Fruit fly (Drosophila melanogaster) whole organism, embryonic: ENCODE results near the gene ninaD.

Source experiments
- B-H2 ChIP-seq: fragments of 200-800 bp; sonication (Bioruptor generic); optimal IDR thresholded peaks from 2 replicates; lab custom pipeline; 2018; ENCODE audit warnings: missing biosample characterization, mild to moderate bottlenecking, missing genetic modification characterization
- Bgb ChIP-seq: fragments of 200-800 bp; sonication (Bioruptor generic); IDR thresholded peaks from 2 replicates; pipeline ENCODE4 v1.3.6; 2022; ENCODE audit warnings: missing biosample characterization, missing genetic modification characterization; ENCODE audit not compliant: partially characterized antibody
- CG10543 ChIP-seq: fragments of 200-800 bp; sonication (Bioruptor generic); optimal IDR thresholded peaks from 3 replicates; lab custom pipeline; 2017; ENCODE audit warnings: missing biosample characterization, mild to moderate bottlenecking, missing genetic modification characterization, moderate library complexity
- CG10565 ChIP-seq: fragments of 200-800 bp; sonication (Bioruptor generic); optimal IDR thresholded peaks from 3 replicates; lab custom pipeline; 2016; ENCODE audit warnings: missing biosample characterization, mild to moderate bottlenecking, missing genetic modification characterization
- CG11695 ChIP-seq: fragments of 200-800 bp; sonication (Bioruptor generic); IDR thresholded peaks from 3 replicates; pipeline ENCODE4 v1.3.6; 2022; ENCODE audit warnings: missing biosample characterization, missing genetic modification characterization
- CG12659 ChIP-seq: fragments of 200-800 bp; sonication (Bioruptor generic); optimal IDR thresholded peaks from 3 replicates; lab custom pipeline; 2017; ENCODE audit warnings: mild to moderate bottlenecking, missing biosample characterization, missing genetic modification reagents, missing genetic modification characterization
- CG12769 ChIP-seq: fragments of 200-800 bp; sonication (Bioruptor generic); optimal IDR thresholded peaks from 2 replicates; lab custom pipeline; 2019; ENCODE audit warnings: missing biosample characterization, mild to moderate bottlenecking, missing genetic modification characterization, moderate library complexity
- CG13424 ChIP-seq: fragments of 200-800 bp; sonication (Bioruptor generic); optimal IDR thresholded peaks from 2 replicates; lab custom pipeline; 2019; ENCODE audit warnings: missing biosample characterization, mild to moderate bottlenecking, missing genetic modification characterization, moderate library complexity
- CG13624 ChIP-seq: fragments of 200-800 bp; sonication (Bioruptor generic); optimal IDR thresholded peaks from 2 replicates; lab custom pipeline; 2016; ENCODE audit warnings: missing biosample characterization, missing genetic modification characterization
- CG14860 ChIP-seq: fragments of 200-800 bp; sonication (Bioruptor generic); IDR thresholded peaks from 3 replicates; pipeline ENCODE4 v1.3.6; 2022; ENCODE audit warnings: missing biosample characterization, missing genetic modification characterization; ENCODE audit not compliant: partially characterized antibody
- CG15073 ChIP-seq: fragments of 200-800 bp; sonication (Bioruptor generic); optimal IDR thresholded peaks from 2 replicates; lab custom pipeline; 2016; ENCODE audit warnings: missing biosample characterization, missing genetic modification characterization
- CG15514 ChIP-seq: fragments of 200-800 bp; sonication (Bioruptor generic); optimal IDR thresholded peaks from 3 replicates; lab custom pipeline; 2017; ENCODE audit warnings: missing biosample characterization, missing genetic modification characterization, mild to moderate bottlenecking, moderate library complexity, missing genetic modification reagents
- CG15696 ChIP-seq: fragments of 200-800 bp; sonication (Bioruptor generic); optimal IDR thresholded peaks from 2 replicates; lab custom pipeline; 2019; ENCODE audit warnings: missing biosample characterization, mild to moderate bottlenecking, missing genetic modification characterization, moderate library complexity
- CG2120 ChIP-seq: fragments of 200-800 bp; sonication (Bioruptor generic); optimal IDR thresholded peaks from 3 replicates; lab custom pipeline; 2016; ENCODE audit warnings: missing biosample characterization, missing genetic modification characterization
- CG2889 ChIP-seq: fragments of 200-800 bp; sonication (Bioruptor generic); IDR thresholded peaks from 3 replicates; pipeline ENCODE4 v1.3.6; 2022; ENCODE audit warnings: missing biosample characterization, missing genetic modification characterization
- CG31441 ChIP-seq: fragments of 200-800 bp; sonication (Bioruptor generic); IDR thresholded peaks from 2 replicates; pipeline ENCODE4 v1.3.6; 2022; ENCODE audit warnings: missing biosample characterization, missing genetic modification characterization
- CG3281 ChIP-seq: fragments of 200-800 bp; sonication (Bioruptor generic); optimal IDR thresholded peaks from 3 replicates; lab custom pipeline; 2017; ENCODE audit warnings: missing biosample characterization, mild to moderate bottlenecking, missing genetic modification characterization
- CG4730 ChIP-seq: fragments of 200-800 bp; sonication (Bioruptor generic); IDR thresholded peaks from 2 replicates; pipeline ENCODE4 v1.3.6; 2022; ENCODE audit warnings: missing biosample characterization, missing genetic modification characterization
- CG5180 ChIP-seq: fragments of 200-800 bp; sonication (Bioruptor generic); optimal IDR thresholded peaks from 3 replicates; lab custom pipeline; 2017; ENCODE audit warnings: missing biosample characterization, missing genetic modification characterization, mild to moderate bottlenecking, moderate library complexity, missing genetic modification reagents
- CG6689 ChIP-seq: fragments of 200-800 bp; sonication (Bioruptor generic); IDR thresholded peaks from 2 replicates; pipeline ENCODE4 v1.3.6; 2022; ENCODE audit warnings: missing biosample characterization, missing genetic modification characterization
- CG6854 ChIP-seq: fragments of 200-800 bp; sonication (Bioruptor generic); optimal IDR thresholded peaks from 3 replicates; lab custom pipeline; 2017; ENCODE audit warnings: missing biosample characterization, mild to moderate bottlenecking, missing genetic modification characterization
- CG7839 ChIP-seq: fragments of 200-800 bp; sonication (Bioruptor generic); optimal IDR thresholded peaks from 3 replicates; lab custom pipeline; 2018; ENCODE audit warnings: missing biosample characterization, mild to moderate bottlenecking, missing genetic modification characterization, moderate library complexity
- CG9817 ChIP-seq: fragments of 200-800 bp; sonication (Bioruptor generic); optimal IDR thresholded peaks from 2 replicates; lab custom pipeline; 2018; ENCODE audit warnings: missing biosample characterization, mild to moderate bottlenecking, missing genetic modification characterization, moderate library complexity
- CoRest ChIP-seq: fragments of 200-800 bp; sonication (Bioruptor generic); optimal IDR thresholded peaks from 3 replicates; lab custom pipeline; 2018; ENCODE audit warnings: missing biosample characterization, mild to moderate bottlenecking, missing genetic modification characterization, moderate library complexity
- Drgx ChIP-seq: fragments of 200-800 bp; sonication (Bioruptor generic); IDR thresholded peaks from 2 replicates; pipeline ENCODE4 v1.3.6; 2022; ENCODE audit warnings: missing biosample characterization, missing genetic modification characterization
- ERR ChIP-seq: fragments of 200-800 bp; sonication (Bioruptor generic); optimal IDR thresholded peaks from 2 replicates; lab custom pipeline; 2016; ENCODE audit warnings: missing biosample characterization, missing genetic modification characterization
- Fer1 ChIP-seq: fragments of 200-800 bp; sonication (Bioruptor generic); optimal IDR thresholded peaks from 2 replicates; lab custom pipeline; 2017; ENCODE audit warnings: missing biosample characterization, mild to moderate bottlenecking, missing genetic modification characterization
- Hsf ChIP-seq: fragments of 200-800 bp; sonication (Bioruptor generic); optimal IDR thresholded peaks from 3 replicates; lab custom pipeline; 2016; ENCODE audit warnings: missing biosample characterization, missing genetic modification characterization
- Lim3 ChIP-seq: fragments of 200-800 bp; sonication (Bioruptor generic); IDR thresholded peaks from 2 replicates; pipeline ENCODE4 v1.3.6; 2022; ENCODE audit warnings: missing biosample characterization, missing genetic modification characterization
- Med ChIP-seq: fragments of 200-800 bp; sonication (Bioruptor generic); peaks from one replicate; lab custom pipeline; 2016; ENCODE audit warnings: missing biosample characterization, missing genetic modification characterization, mild to moderate bottlenecking, inconsistent platforms, moderate library complexity
- Meics ChIP-seq: fragments of 200-800 bp; sonication (Bioruptor generic); optimal IDR thresholded peaks from 2 replicates; lab custom pipeline; 2017; ENCODE audit warnings: missing biosample characterization, mild to moderate bottlenecking, missing genetic modification characterization
- PHDP ChIP-seq: fragments of 200-800 bp; sonication (Bioruptor generic); optimal IDR thresholded peaks from 3 replicates; lab custom pipeline; 2018; ENCODE audit warnings: missing biosample characterization, mild to moderate bottlenecking, missing genetic modification characterization, moderate library complexity
- Ravus ChIP-seq: fragments of 200-800 bp; sonication (Bioruptor generic); IDR thresholded peaks from 2 replicates; pipeline ENCODE4 v1.3.6; 2022; ENCODE audit warnings: missing biosample characterization, missing genetic modification characterization
- ci ChIP-seq: fragments of 200-800 bp; sonication (Bioruptor generic); IDR thresholded peaks from 3 replicates; pipeline ENCODE4 v1.3.6; 2022; ENCODE audit warnings: missing biosample characterization, missing genetic modification characterization
- gem ChIP-seq: fragments of 200-800 bp; sonication (Bioruptor generic); optimal IDR thresholded peaks from 2 replicates; lab custom pipeline; 2019; ENCODE audit warnings: missing biosample characterization, mild to moderate bottlenecking, missing genetic modification characterization, moderate library complexity
- gfzf ChIP-seq: fragments of 200-800 bp; sonication (Bioruptor generic); optimal IDR thresholded peaks from 2 replicates; lab custom pipeline; 2016; ENCODE audit warnings: missing biosample characterization, mild to moderate bottlenecking, missing genetic modification characterization, moderate library complexity
- grau ChIP-seq: fragments of 200-800 bp; optimal IDR thresholded peaks from 3 replicates; lab custom pipeline; 2019; ENCODE audit warnings: missing biosample characterization, mild to moderate bottlenecking, missing genetic modification characterization, moderate library complexity
- gro ChIP-seq: fragments of 200-800 bp; sonication (Bioruptor generic); optimal IDR thresholded peaks from 2 replicates; lab custom pipeline; 2016; ENCODE audit warnings: missing biosample characterization, missing genetic modification characterization
- hth ChIP-seq: fragments of >200 bp; optimal IDR thresholded peaks from 2 replicates; lab custom pipeline; 2017; ENCODE audit warnings: inconsistent platforms
- pita ChIP-seq: fragments of 200-800 bp; sonication (Bioruptor generic); optimal IDR thresholded peaks from 2 replicates; lab custom pipeline; 2017; ENCODE audit warnings: missing biosample characterization, mild to moderate bottlenecking, missing genetic modification characterization
- prd ChIP-seq, 3 experiments: fragments of >200 bp in 2 of 3; fragments of 200-800 bp in 1 of 3; sonication (Bioruptor generic) in 1 of 3; optimal IDR thresholded peaks in 2 of 3; IDR thresholded peaks in 1 of 3; 2 replicates in 2 of 3; 3 replicates in 1 of 3; pipeline versions ENCODE4 v1.3.6 to Lab custom; 2017 to 2022; ENCODE audit warnings: missing biosample characterization in 1 of 3, missing genetic modification characterization in 1 of 3
- pzg ChIP-seq: fragments of 200-800 bp; sonication (Bioruptor generic); optimal IDR thresholded peaks from 3 replicates; lab custom pipeline; 2018; ENCODE audit warnings: missing biosample characterization, mild to moderate bottlenecking, missing genetic modification characterization, moderate library complexity
- so ChIP-seq: fragments of 200-800 bp; sonication (Bioruptor generic); IDR thresholded peaks from 3 replicates; pipeline ENCODE4 v1.3.6; 2022; ENCODE audit warnings: missing biosample characterization, missing genetic modification characterization
- sob ChIP-seq: fragments of 200-800 bp; sonication (Bioruptor generic); IDR thresholded peaks from 2 replicates; pipeline ENCODE4 v1.3.6; 2022; ENCODE audit warnings: missing biosample characterization, missing genetic modification characterization
- sug ChIP-seq: fragments of 200-800 bp; optimal IDR thresholded peaks from 2 replicates; lab custom pipeline; 2019; ENCODE audit warnings: missing biosample characterization, mild to moderate bottlenecking, missing genetic modification characterization, moderate library complexity
- tup ChIP-seq: fragments of 200-800 bp; sonication (Bioruptor generic); optimal IDR thresholded peaks from 2 replicates; lab custom pipeline; 2016; ENCODE audit warnings: missing biosample characterization, mild to moderate bottlenecking, missing genetic modification characterization, moderate library complexity
- tx ChIP-seq: fragments of 200-800 bp; sonication (Bioruptor generic); optimal IDR thresholded peaks from 2 replicates; lab custom pipeline; 2016; ENCODE audit warnings: missing biosample characterization, missing genetic modification characterization

The ninaD gene

DNA sequence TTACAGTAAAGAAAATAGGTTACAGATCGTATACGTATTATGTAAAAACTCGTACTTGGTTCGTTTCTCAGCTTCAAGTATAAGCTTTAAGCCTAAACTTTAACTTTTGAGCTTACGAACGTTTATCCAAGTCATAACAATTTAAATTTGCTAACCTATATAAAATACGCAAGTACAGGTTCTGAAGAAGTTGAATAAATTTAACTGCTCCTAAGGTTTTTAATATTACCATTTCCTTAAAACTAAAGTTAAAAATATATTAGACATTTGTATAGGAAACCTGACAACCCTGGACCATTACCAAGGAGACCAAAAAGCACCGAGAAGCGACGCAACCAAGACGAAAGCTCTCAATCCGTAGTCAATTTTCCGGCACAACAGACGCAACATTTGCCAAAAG lies 38.2 kb downstream of the ninaD start, which contains the start of gene CG5758 (continued):
- TF ChIP-seq Ravus (GFP tag; lab: Robert Waterston, UW): no peak
- TF ChIP-seq sob (GFP tag; lab: Robert Waterston, UW): peak; percentile 23; the same call in 1 of the 2 replicates
- peak; percentile 40 for TF ChIP-seq PHDP (tag; lab: Kevin White, UChicago)
- peak; percentile 51 for TF ChIP-seq CG15514 (GFP tag; lab: Kevin White, UChicago)
- peak; percentile 91 for TF ChIP-seq Med (GFP tag; lab: Kevin White, UChicago)
- peak; percentile 44 for TF ChIP-seq gem (tag; lab: Kevin White, UChicago)
- TF ChIP-seq Hsf (GFP tag; lab: Kevin White, UChicago): peak; percentile 32
- no peak for TF ChIP-seq CG4730 (GFP tag; lab: Robert Waterston, UW)
- TF ChIP-seq gro (GFP tag; lab: Kevin White, UChicago): peak; percentile 38
- peak; percentile 9 for TF ChIP-seq Meics (GFP tag; lab: Kevin White, UChicago)
- TF ChIP-seq CG3281: peak; percentile 36
- peak; percentile 42 for TF ChIP-seq CG7839 (tag; lab: Kevin White, UChicago)
- TF ChIP-seq CoRest (tag; lab: Kevin White, UChicago): peak; percentile 27
- TF ChIP-seq CG15073 (GFP tag; lab: Kevin White, UChicago): no peak
- peak; percentile 10 for TF ChIP-seq gfzf (GFP tag; lab: Kevin White, UChicago)
- peak; percentile 16 for TF ChIP-seq CG9817 (tag; lab: Kevin White, UChicago)
- TF ChIP-seq grau (tag; lab: Kevin White, UChicago): peak; percentile 26
- no peak for TF ChIP-seq ERR (GFP tag; lab: Kevin White, UChicago)
- TF ChIP-seq CG10543 (GFP tag; lab: Kevin White, UChicago): no peak
- TF ChIP-seq pzg (GFP tag; lab: Kevin White, UChicago): peak; percentile 8
- 0 out of 2 replicates have a peak, but pooled peaks have one; percentile 6 for TF ChIP-seq CG6689 (GFP tag; lab: Robert Waterston, UW)
- peak; percentile 49; the same call in 1 of the 2 replicates for TF ChIP-seq Bgb (GFP tag; lab: Robert Waterston, UW)
- TF ChIP-seq CG13624 (GFP tag; lab: Kevin White, UChicago): peak; percentile 13
- no peak for TF ChIP-seq CG2889
- peak; percentile 39 for TF ChIP-seq sug (tag; lab: Kevin White, UChicago)
- 0 out of 3 replicates have a peak, but pooled peaks have one; percentile 37 for TF ChIP-seq ci (GFP tag; lab: Robert Waterston, UW)
- TF ChIP-seq CG2120 (GFP tag; lab: Kevin White, UChicago): peak; percentile 67
- peak; percentile 36 for TF ChIP-seq Fer1
- peak; percentile 9 for TF ChIP-seq CG12659
- TF ChIP-seq CG6854 (GFP tag; lab: Kevin White, UChicago): no peak
- TF ChIP-seq pita (GFP tag; lab: Kevin White, UChicago): peak; percentile 19
- TF ChIP-seq CG15696 (tag; lab: Kevin White, UChicago): no peak
- TF ChIP-seq, all 482 proteins: peak for 59

- TF ChIP-seq so (GFP tag; lab: Robert Waterston, UW) (no peak), hth (lab: Kevin White, UChicago) (no peak), tup (no peak), CG15696 (tag; lab: Kevin White, UChicago) (no peak), Lim3 (GFP tag; lab: Robert Waterston, UW) (no peak), PHDP (tag; lab: Kevin White, UChicago) (peak; percentile 40), CG10565 (GFP tag; lab: Kevin White, UChicago) (no peak), CG11695 (peak; percentile 59; the same call in 1 of the 3 replicates), CG2120 (GFP tag; lab: Kevin White, UChicago) (peak; percentile 57), tx (GFP tag; lab: Kevin White, UChicago) (peak; percentile 26), CG12769 (tag; lab: Kevin White, UChicago) (peak; percentile 65), B-H2 (GFP tag; lab: Kevin White, UChicago) (no peak), Med (GFP tag; lab: Kevin White, UChicago) (peak; percentile 92), CG31441 (GFP tag; lab: Robert Waterston, UW) (peak; percentile 53), CG13424 (peak; percentile 33), prd (optimal IDR thresholded peaks at IDR 0.05; lab: Kevin White, UChicago) (no peak), prd (GFP tag; IDR thresholded peaks at IDR 0.05; lab: Robert Waterston, UW) (peak; percentile 74), Drgx (GFP tag; lab: Robert Waterston, UW) (peak; percentile 97), CG14860 (GFP tag; lab: Robert Waterston, UW) (no peak), CG5180 (GFP tag; lab: Kevin White, UChicago) (peak; percentile 10)
Measured at dm6 chr2L:18121367-18122230, 40.2 kb downstream of the ninaD start.
